Fruit fly (Drosophila melanogaster): ENCODE results near the gene Calx.

Gene Calx

dm6 chr3R:20948448-20949174, 29.4 kb upstream of the Calx start, which contains the start of gene Atpalpha (continued):
- TF ChIP-seq HLH4C (GFP tag; IDR thresholded peaks at IDR 0.05; ENCODE audit: partially characterized antibody), result peak; percentile 98
- TF ChIP-seq crc (GFP tag; optimal IDR thresholded peaks at IDR 0.05), result no peak
- TF ChIP-seq ato (GFP tag; IDR thresholded peaks at IDR 0.05; ENCODE audit: partially characterized antibody), result peak; percentile 97
- no peak for TF ChIP-seq Hr78 (GFP tag; optimal IDR thresholded peaks at IDR 0.05)
- no peak for TF ChIP-seq al (GFP tag; IDR thresholded peaks at IDR 0.05)
- TF ChIP-seq CG8290 (GFP tag; optimal IDR thresholded peaks at IDR 0.05), result no peak
- TF ChIP-seq CG8290 (tag; optimal IDR thresholded peaks at IDR 0.05), result peak in 1 of 2 experiments; percentile 82
- no peak for TF ChIP-seq Sox100B (GFP tag; optimal IDR thresholded peaks at IDR 0.05)
- TF ChIP-seq shn (GFP tag; optimal IDR thresholded peaks at IDR 0.05), result no peak
- TF ChIP-seq dpn (GFP tag; optimal IDR thresholded peaks at IDR 0.05), result no peak
- TF ChIP-seq CG31441 (GFP tag; IDR thresholded peaks at IDR 0.05), result peak; percentile 23; the same call in 1 of the 2 replicates
- TF ChIP-seq scrt (GFP tag; optimal IDR thresholded peaks at IDR 0.05), result no peak
- TF ChIP-seq CG6683 (GFP tag; optimal IDR thresholded peaks at IDR 0.05), result no peak
- TF ChIP-seq Rfx (GFP tag; IDR thresholded peaks at IDR 0.05), result no peak
- TF ChIP-seq pum (GFP tag; optimal IDR thresholded peaks at IDR 0.05), result no peak
- TF ChIP-seq grn (GFP tag; optimal IDR thresholded peaks at IDR 0.05), result no peak
- TF ChIP-seq CG6689 (GFP tag; IDR thresholded peaks at IDR 0.05), result no peak
- TF ChIP-seq CG43689 (GFP tag; IDR thresholded peaks at IDR 0.05), result no peak
- TF ChIP-seq CG8388 (GFP tag; optimal IDR thresholded peaks at IDR 0.05), result no peak
- TF ChIP-seq CG33213 (GFP tag; optimal IDR thresholded peaks at IDR 0.05), result peak; percentile 33
- TF ChIP-seq CG8765 (GFP tag; IDR thresholded peaks at IDR 0.05), result no peak
- no peak for TF ChIP-seq hth (optimal IDR thresholded peaks at IDR 0.05)
- no peak for TF ChIP-seq ken (GFP tag; IDR thresholded peaks at IDR 0.05)
- peak; percentile 84 for TF ChIP-seq stwl (tag; optimal IDR thresholded peaks at IDR 0.05)
- no peak for TF ChIP-seq ems (GFP tag; optimal IDR thresholded peaks at IDR 0.05)
- no peak for TF ChIP-seq Drgx (GFP tag; IDR thresholded peaks at IDR 0.05)
- TF ChIP-seq Lhr (GFP tag; optimal IDR thresholded peaks at IDR 0.05), result no peak
- peak; percentile 74 for TF ChIP-seq CG4360 (GFP tag; IDR thresholded peaks at IDR 0.05)
- no peak for TF ChIP-seq CG11247 (GFP tag; IDR thresholded peaks at IDR 0.05)
- peak; percentile 53 for TF ChIP-seq CG9932 (GFP tag; IDR thresholded peaks at IDR 0.05)
- TF ChIP-seq CG14965 (GFP tag; optimal IDR thresholded peaks at IDR 0.05; ENCODE audit: borderline replicate concordance), result no peak
- TF ChIP-seq CG6272 (GFP tag; IDR thresholded peaks at IDR 0.05), result no peak
- no peak for TF ChIP-seq CG2889 (GFP tag; IDR thresholded peaks at IDR 0.05)
- no peak for TF ChIP-seq otp (GFP tag; IDR thresholded peaks at IDR 0.05)
- TF ChIP-seq CG2202 (tag; optimal IDR thresholded peaks at IDR 0.05), result no peak
- TF ChIP-seq CG1832 (GFP tag; optimal IDR thresholded peaks at IDR 0.05), result no peak
- TF ChIP-seq vnd (GFP tag; IDR thresholded peaks at IDR 0.05; ENCODE audit: partially characterized antibody), result peak; percentile 92
- TF ChIP-seq CG11504 (tag; optimal IDR thresholded peaks at IDR 0.05), result no peak
- TF ChIP-seq Sry-δ (GFP tag; optimal IDR thresholded peaks at IDR 0.05), result peak; percentile 85
- peak; percentile 35 for TF ChIP-seq CG18599 (GFP tag; optimal IDR thresholded peaks at IDR 0.05)
- no peak for TF ChIP-seq CG6813 (GFP tag; optimal IDR thresholded peaks at IDR 0.05)
- TF ChIP-seq org-1 (GFP tag; optimal IDR thresholded peaks at IDR 0.05), result no peak
- peak; percentile 9 for TF ChIP-seq CG2120 (GFP tag; optimal IDR thresholded peaks at IDR 0.05)
- no peak for TF ChIP-seq Ada2b (GFP tag; IDR thresholded peaks at IDR 0.05)
- peak in 1 of 2 experiments; percentile 43 for TF ChIP-seq Pdp1 (GFP tag; optimal IDR thresholded peaks at IDR 0.05)
- TF ChIP-seq hkb (optimal IDR thresholded peaks at IDR 0.05), result no peak
- TF ChIP-seq hkb (GFP tag; IDR thresholded peaks at IDR 0.05), result no peak
- TF ChIP-seq tap (tag; optimal IDR thresholded peaks at IDR 0.05), result peak; percentile 31
- TF ChIP-seq CG34224 (GFP tag; IDR thresholded peaks at IDR 0.05; ENCODE audit: partially characterized antibody), result peak; percentile 95
- no peak for TF ChIP-seq E2f1 (GFP tag; IDR thresholded peaks at IDR 0.05)
